Fruit fly (Drosophila melanogaster): Measurements from ENCODE around the gene CG7377.

CG7377 gene

dm6 chr3L:11586794-11587462, 2.6 kb upstream of the CG7377 start:
- TF ChIP-seq Met (GFP tag; optimal IDR thresholded peaks at IDR 0.05), result no peak
- no peak for TF ChIP-seq esn (GFP tag; optimal IDR thresholded peaks at IDR 0.05)
- peak; percentile 49; the same call in 1 of the 2 replicates for TF ChIP-seq CG15336 (GFP tag; IDR thresholded peaks at IDR 0.05)
- peak; percentile 7 for TF ChIP-seq vri (GFP tag; optimal IDR thresholded peaks at IDR 0.05)
- TF ChIP-seq spab (GFP tag; optimal IDR thresholded peaks at IDR 0.05), result no peak
- TF ChIP-seq salr (GFP tag; optimal IDR thresholded peaks at IDR 0.05), result no peak
- TF ChIP-seq Lpt (GFP tag; optimal IDR thresholded peaks at IDR 0.05), result no peak
- no peak for TF ChIP-seq CG3032 (tag; optimal IDR thresholded peaks at IDR 0.05)
- TF ChIP-seq Blimp-1 (GFP tag; optimal IDR thresholded peaks at IDR 0.05), result peak; percentile 87
- TF ChIP-seq CG9139 (GFP tag; optimal IDR thresholded peaks at IDR 0.05), result no peak
- TF ChIP-seq Sox15 (GFP tag; optimal IDR thresholded peaks at IDR 0.05), result no peak
- no peak for TF ChIP-seq CG4318 (GFP tag; optimal IDR thresholded peaks at IDR 0.05)
- no peak for TF ChIP-seq CG31627 (GFP tag; optimal IDR thresholded peaks at IDR 0.05)

dm6 chr3L:11587720-11588580, 1.5 kb upstream of the CG7377 start, which contains the start of gene rt:
Gene rt (minus strand): TSS chr3L:11587770.
- TF ChIP-seq Met (GFP tag; optimal IDR thresholded peaks at IDR 0.05) (peak; percentile 87), acj6 (GFP tag; optimal IDR thresholded peaks at IDR 0.05) (peak; percentile 77), lz (GFP tag; optimal IDR thresholded peaks at IDR 0.05) (peak; percentile 83), CG31627 (GFP tag; optimal IDR thresholded peaks at IDR 0.05) (peak; percentile 75), fd85E (GFP tag; optimal IDR thresholded peaks at IDR 0.05) (no peak), spab (GFP tag; optimal IDR thresholded peaks at IDR 0.05) (peak; percentile 86), CG8119 (GFP tag; IDR thresholded peaks at IDR 0.05) (peak; percentile 83), CG34406 (GFP tag; optimal IDR thresholded peaks at IDR 0.05) (peak; percentile 78), pdm3 (GFP tag; optimal IDR thresholded peaks at IDR 0.05) (peak; percentile 82), Hr4 (GFP tag; optimal IDR thresholded peaks at IDR 0.05) (peak; percentile 83), vri (GFP tag; optimal IDR thresholded peaks at IDR 0.05) (peak; percentile 51), Lpt (GFP tag; optimal IDR thresholded peaks at IDR 0.05) (peak; percentile 67), CG32006 (GFP tag; optimal IDR thresholded peaks at IDR 0.05) (peak; percentile 83), Ets96B (tag; optimal IDR thresholded peaks at IDR 0.05) (peak; percentile 88), CG6276 (GFP tag; optimal IDR thresholded peaks at IDR 0.05) (peak; percentile 82), achi (GFP tag; optimal IDR thresholded peaks at IDR 0.05) (peak; percentile 76), CG10631 (GFP tag; optimal IDR thresholded peaks at IDR 0.05) (peak; percentile 80), CG11294 (GFP tag; IDR thresholded peaks at IDR 0.05) (peak; percentile 56; the same call in 1 of the 2 replicates), Eip93F (GFP tag; optimal IDR thresholded peaks at IDR 0.05) (peak; percentile 51), CG8632 (GFP tag; optimal IDR thresholded peaks at IDR 0.05) (peak; percentile 70), CG16779 (tag; optimal IDR thresholded peaks at IDR 0.05) (peak; percentile 81), Sox102F (GFP tag; optimal IDR thresholded peaks at IDR 0.05) (peak; percentile 78), Sox15 (GFP tag; optimal IDR thresholded peaks at IDR 0.05) (peak; percentile 62), Gug (GFP tag; IDR thresholded peaks at IDR 0.05) (peak; percentile 63), Hr39 (GFP tag; optimal IDR thresholded peaks at IDR 0.05) (peak; percentile 62), CG6854 (GFP tag; optimal IDR thresholded peaks at IDR 0.05) (peak; percentile 81), net (GFP tag; optimal IDR thresholded peaks at IDR 0.05) (peak; percentile 84), Smox (GFP tag; optimal IDR thresholded peaks at IDR 0.05) (peak; percentile 78), OdsH (GFP tag; optimal IDR thresholded peaks at IDR 0.05) (peak; percentile 77), Eip78C (GFP tag) (peak; percentile 95), CG4318 (GFP tag; optimal IDR thresholded peaks at IDR 0.05) (peak; percentile 61), Ets21C (GFP tag; optimal IDR thresholded peaks at IDR 0.05) (peak; percentile 73), Hr38 (GFP tag; optimal IDR thresholded peaks at IDR 0.05) (no peak), CG11902 (GFP tag; optimal IDR thresholded peaks at IDR 0.05) (peak; percentile 63), CG9139 (GFP tag; optimal IDR thresholded peaks at IDR 0.05) (peak; percentile 82), eg (GFP tag; IDR thresholded peaks at IDR 0.05) (peak; percentile 74; the same call in 2 of the 3 replicates), dsx (GFP tag; optimal IDR thresholded peaks at IDR 0.05; ENCODE audit: poor library complexity, severe bottlenecking) (peak; percentile 85), fd59A (GFP tag; optimal IDR thresholded peaks at IDR 0.05) (peak; percentile 90), topi (GFP tag; optimal IDR thresholded peaks at IDR 0.05) (peak; percentile 87), Eip75B (GFP tag; optimal IDR thresholded peaks at IDR 0.05) (peak; percentile 85), Sox14 (GFP tag; optimal IDR thresholded peaks at IDR 0.05) (peak; percentile 88), salr (GFP tag; optimal IDR thresholded peaks at IDR 0.05) (peak; percentile 52 to 81)
